In the genomic region with DNA sequence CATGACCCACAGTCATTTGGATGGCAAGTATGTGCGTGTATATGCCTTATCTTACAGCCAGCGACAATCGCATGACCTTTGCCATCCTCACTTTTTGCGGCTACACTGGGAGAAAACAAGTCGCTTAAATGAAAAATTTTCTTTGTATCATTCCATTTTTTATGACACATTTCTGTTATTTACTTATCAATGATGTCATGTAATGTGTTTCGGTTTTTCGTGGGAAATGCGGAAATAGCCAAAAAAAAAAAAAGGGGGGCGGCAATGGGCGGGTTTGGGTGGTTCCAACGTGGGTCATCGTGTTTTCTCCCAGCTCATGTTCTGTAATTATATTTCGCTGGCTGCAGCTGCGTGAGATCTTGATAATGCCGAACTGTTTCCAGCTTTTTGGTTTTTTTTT, we compare ENCODE assay signal across 4 fruit fly cellular contexts.
A peak's percentile ranks its signal among the peaks of the same experiment; 100 is the strongest.
TF ChIP-seq lines count a peak whose summit lies in the region.

No protein-coding gene starts in this region.

- no peak for TF ChIP-seq CTCF in whole organism, embryonic (GFP tag; optimal IDR thresholded peaks at IDR 0.05; lab: Kevin White, UChicago)

TF ChIP-seq in whole organism, embryonic, 481 proteins besides CTCF, POLR2A, EP300 and RAD21 (continues in another document):
- TF ChIP-seq grn (GFP tag; optimal IDR thresholded peaks at IDR 0.05; lab: Kevin White, UChicago) (no peak), Pdp1 (GFP tag; optimal IDR thresholded peaks at IDR 0.05; lab: Kevin White, UChicago) (peak in 1 of 2 experiments; percentile 60), mam (GFP tag; optimal IDR thresholded peaks at IDR 0.05; lab: Kevin White, UChicago) (peak; percentile 9), row (GFP tag; IDR thresholded peaks at IDR 0.05; lab: Robert Waterston, UW) (peak; percentile 51), fd64A (GFP tag; optimal IDR thresholded peaks at IDR 0.05; lab: Kevin White, UChicago) (no peak), corto (GFP tag; optimal IDR thresholded peaks at IDR 0.05; lab: Kevin White, UChicago) (no peak), Hr78 (GFP tag; optimal IDR thresholded peaks at IDR 0.05; lab: Kevin White, UChicago) (peak in 1 of 2 experiments; percentile 32), prd (optimal IDR thresholded peaks at IDR 0.05; lab: Kevin White, UChicago) (no peak), prd (GFP tag; IDR thresholded peaks at IDR 0.05; lab: Robert Waterston, UW) (peak; percentile 50; the same call in 2 of the 3 replicates), vvl (GFP tag; IDR thresholded peaks at IDR 0.05; lab: Robert Waterston, UW) (0 out of 2 replicates have a peak, but pooled peaks have one; percentile 8), Rfx (GFP tag; IDR thresholded peaks at IDR 0.05; lab: Robert Waterston, UW) (peak; percentile 31; the same call in 1 of the 2 replicates), slbo (GFP tag; IDR thresholded peaks at IDR 0.05; lab: Robert Waterston, UW) (peak; percentile 41; the same call in 1 of the 2 replicates), dysf (GFP tag; IDR thresholded peaks at IDR 0.05; lab: Robert Waterston, UW) (0 out of 3 replicates have a peak, but pooled peaks have one; percentile 18), CG14014 (GFP tag; IDR thresholded peaks at IDR 0.05; lab: Robert Waterston, UW) (peak; percentile 18; the same call in 1 of the 2 replicates), Ptx1 (GFP tag; IDR thresholded peaks at IDR 0.05; lab: Robert Waterston, UW) (0 out of 2 replicates have a peak, but pooled peaks have one; percentile 25), CG2120 (GFP tag; optimal IDR thresholded peaks at IDR 0.05; lab: Kevin White, UChicago) (peak; percentile 21), ap (GFP tag; IDR thresholded peaks at IDR 0.05; lab: Robert Waterston, UW) (peak; percentile 11; the same call in 1 of the 2 replicates), Med (GFP tag; lab: Kevin White, UChicago) (peak; percentile 56), CG6689 (GFP tag; IDR thresholded peaks at IDR 0.05; lab: Robert Waterston, UW) (0 out of 2 replicates have a peak, but pooled peaks have one; percentile 33)

TF ChIP-seq in whole organism, prepupa, 60 proteins besides CTCF, POLR2A, EP300 and RAD21:
- TF ChIP-seq lz (GFP tag; optimal IDR thresholded peaks at IDR 0.05; lab: Kevin White, UChicago) (no peak), fd59A (GFP tag; optimal IDR thresholded peaks at IDR 0.05; lab: Kevin White, UChicago) (no peak), esn (GFP tag; optimal IDR thresholded peaks at IDR 0.05; lab: Kevin White, UChicago) (peak; percentile 6), svp (GFP tag; lab: Kevin White, UChicago) (peak; percentile 99)

TF ChIP-seq in whole organism, pupa, 21 proteins besides CTCF, POLR2A, EP300 and RAD21:
- TF ChIP-seq CG8159 (tag; optimal IDR thresholded peaks at IDR 0.05; lab: Kevin White, UChicago) (peak; percentile 4), CG17806 (tag; optimal IDR thresholded peaks at IDR 0.05; lab: Kevin White, UChicago) (no peak)

TF ChIP-seq in whole organism, wandering third instar larva, 38 proteins besides CTCF, POLR2A, EP300 and RAD21:
- TF ChIP-seq Dfd (GFP tag; optimal IDR thresholded peaks at IDR 0.05; lab: Kevin White, UChicago) (no peak), foxo (GFP tag; optimal IDR thresholded peaks at IDR 0.05; lab: Kevin White, UChicago) (peak in 1 of 2 experiments; percentile 30), CrebA (GFP tag; optimal IDR thresholded peaks at IDR 0.05; lab: Kevin White, UChicago; ENCODE audit: borderline replicate concordance) (no peak), Jra (GFP tag; optimal IDR thresholded peaks at IDR 0.05; lab: Kevin White, UChicago) (no peak), h (GFP tag; optimal IDR thresholded peaks at IDR 0.05; lab: Kevin White, UChicago) (peak; percentile 0), psq (GFP tag; optimal IDR thresholded peaks at IDR 0.05; lab: Kevin White, UChicago) (peak; percentile 8), woc (GFP tag; optimal IDR thresholded peaks at IDR 0.05; lab: Kevin White, UChicago) (no peak), Hr83 (GFP tag; optimal IDR thresholded peaks at IDR 0.05; lab: Kevin White, UChicago; ENCODE audit: poor library complexity, severe bottlenecking) (no peak)
TF ChIP-seq in whole organism, wandering third instar larva: peak in this region for 3.
